Fruit fly (Drosophila melanogaster) whole organism, embryonic: Measurements from ENCODE around the gene Eip63E.

Experiments
- E2f2 ChIP-seq: fragments of 200-800 bp; sonication (Bioruptor generic); IDR thresholded peaks from 2 replicates; pipeline ENCODE4 v1.3.6; 2022; ENCODE audit warnings: missing biosample characterization, missing genetic modification characterization
- wek ChIP-seq: fragments of 200-800 bp; sonication (Bioruptor generic); optimal IDR thresholded peaks from 3 replicates; lab custom pipeline; 2018; ENCODE audit warnings: missing biosample characterization, mild to moderate bottlenecking, missing genetic modification characterization, moderate library complexity

DNA sequence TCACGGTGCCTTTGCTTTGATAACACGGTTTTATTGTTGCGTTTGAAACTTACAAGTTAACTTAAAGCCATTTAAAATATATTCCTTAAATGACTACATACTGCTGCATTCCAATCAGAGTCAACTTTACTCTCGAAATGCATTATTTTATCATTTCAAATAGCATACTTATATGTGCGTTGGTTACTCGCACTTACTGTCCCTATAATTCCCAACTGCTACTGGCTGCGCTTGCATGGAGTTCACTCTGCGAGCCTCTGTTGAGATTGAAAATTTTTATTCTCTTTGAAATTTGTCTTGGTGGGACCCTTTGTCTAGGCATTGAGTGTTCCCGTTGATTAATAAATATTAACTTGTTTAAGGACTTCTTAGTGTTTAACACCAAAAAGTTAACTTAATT, 78.0 kb downstream of the Eip63E start:
- TF ChIP-seq wek (GFP tag; lab: Kevin White, UChicago) = no peak
- no peak for TF ChIP-seq E2f2 (GFP tag; lab: Robert Waterston, UW)
